Fruit fly (Drosophila melanogaster) whole organism, embryonic: ENCODE data around the gene Ir31a.

Experiments used
- Antp ChIP-seq: fragments of 200-800 bp; sonication (Bioruptor generic); optimal IDR thresholded peaks from 3 replicates; lab custom pipeline; 2016; ENCODE audit warnings: missing biosample characterization, missing genetic modification characterization
- Atf-2 ChIP-seq: fragments of 200-800 bp; sonication (Bioruptor generic); optimal IDR thresholded peaks from 2 replicates; lab custom pipeline; 2016; ENCODE audit warnings: missing biosample characterization, missing genetic modification characterization
- Bgb ChIP-seq: fragments of 200-800 bp; sonication (Bioruptor generic); IDR thresholded peaks from 2 replicates; pipeline ENCODE4 v1.3.6; 2022; ENCODE audit warnings: missing biosample characterization, missing genetic modification characterization; ENCODE audit not compliant: partially characterized antibody
- BtbVII ChIP-seq: fragments of 200-800 bp; sonication (Bioruptor generic); optimal IDR thresholded peaks from 3 replicates; lab custom pipeline; 2017; ENCODE audit warnings: missing biosample characterization, mild to moderate bottlenecking, missing genetic modification characterization
- CG10209 ChIP-seq: fragments of 200-800 bp; sonication (Bioruptor generic); optimal IDR thresholded peaks from 3 replicates; lab custom pipeline; 2017; ENCODE audit warnings: missing biosample characterization, mild to moderate bottlenecking, missing genetic modification characterization, missing genetic modification reagents
- CG13624 ChIP-seq: fragments of 200-800 bp; sonication (Bioruptor generic); optimal IDR thresholded peaks from 2 replicates; lab custom pipeline; 2016; ENCODE audit warnings: missing biosample characterization, missing genetic modification characterization
- CG15073 ChIP-seq: fragments of 200-800 bp; sonication (Bioruptor generic); optimal IDR thresholded peaks from 2 replicates; lab custom pipeline; 2016; ENCODE audit warnings: missing biosample characterization, missing genetic modification characterization
- CG15479 ChIP-seq: fragments of 200-800 bp; sonication (Bioruptor generic); optimal IDR thresholded peaks from 3 replicates; lab custom pipeline; 2019; ENCODE audit warnings: missing biosample characterization, mild to moderate bottlenecking, missing genetic modification characterization, moderate library complexity
- CG15601 ChIP-seq: fragments of 200-800 bp; sonication (Bioruptor generic); optimal IDR thresholded peaks from 3 replicates; lab custom pipeline; 2019; ENCODE audit warnings: missing biosample characterization, mild to moderate bottlenecking, missing genetic modification characterization, moderate library complexity
- CG15696 ChIP-seq: fragments of 200-800 bp; sonication (Bioruptor generic); optimal IDR thresholded peaks from 2 replicates; lab custom pipeline; 2019; ENCODE audit warnings: missing biosample characterization, mild to moderate bottlenecking, missing genetic modification characterization, moderate library complexity
- CG16813 ChIP-seq: fragments of 200-800 bp; sonication (Bioruptor generic); IDR thresholded peaks from 3 replicates; pipeline ENCODE4 v1.3.6; 2022; ENCODE audit warnings: missing biosample characterization, missing genetic modification characterization; ENCODE audit not compliant: partially characterized antibody
- CG18599 ChIP-seq: fragments of 200-800 bp; sonication (Bioruptor generic); optimal IDR thresholded peaks from 3 replicates; lab custom pipeline; 2017; ENCODE audit warnings: missing biosample characterization, missing genetic modification characterization, mild to moderate bottlenecking, moderate library complexity, missing genetic modification reagents
- CG2120 ChIP-seq: fragments of 200-800 bp; sonication (Bioruptor generic); optimal IDR thresholded peaks from 3 replicates; lab custom pipeline; 2016; ENCODE audit warnings: missing biosample characterization, missing genetic modification characterization
- CG30431 ChIP-seq: fragments of 200-800 bp; sonication (Bioruptor generic); optimal IDR thresholded peaks from 2 replicates; lab custom pipeline; 2017; ENCODE audit warnings: missing biosample characterization, missing genetic modification characterization
- CG34224 ChIP-seq: fragments of 200-800 bp; sonication (Bioruptor generic); IDR thresholded peaks from 3 replicates; pipeline ENCODE4 v1.3.6; 2022; ENCODE audit warnings: missing biosample characterization, missing genetic modification characterization; ENCODE audit not compliant: partially characterized antibody
- CG3995 ChIP-seq: fragments of 200-800 bp; sonication (Bioruptor generic); optimal IDR thresholded peaks from 3 replicates; lab custom pipeline; 2016; ENCODE audit warnings: missing biosample characterization, missing genetic modification characterization
- CG6765 ChIP-seq: fragments of 200-800 bp; sonication (Bioruptor generic); optimal IDR thresholded peaks from 3 replicates; lab custom pipeline; 2017; ENCODE audit warnings: missing biosample characterization, mild to moderate bottlenecking, missing genetic modification characterization
- CG7928 ChIP-seq: fragments of 200-800 bp; sonication (Bioruptor generic); optimal IDR thresholded peaks from 2 replicates; lab custom pipeline; 2017; ENCODE audit warnings: missing biosample characterization, mild to moderate bottlenecking, missing genetic modification characterization
- CG8281 ChIP-seq: fragments of 200-800 bp; sonication (Bioruptor generic); optimal IDR thresholded peaks from 2 replicates; lab custom pipeline; 2018; ENCODE audit warnings: missing biosample characterization, mild to moderate bottlenecking, missing genetic modification characterization, moderate library complexity
- CG8944 ChIP-seq: fragments of 200-800 bp; sonication (Bioruptor generic); optimal IDR thresholded peaks from 3 replicates; lab custom pipeline; 2016; ENCODE audit warnings: missing biosample characterization, missing genetic modification characterization
- CG9797 ChIP-seq: fragments of 200-800 bp; sonication (Bioruptor generic); optimal IDR thresholded peaks from 3 replicates; lab custom pipeline; 2018; ENCODE audit warnings: missing biosample characterization, mild to moderate bottlenecking, missing genetic modification characterization
- Chrac-16 ChIP-seq: fragments of 200-800 bp; sonication (Bioruptor generic); optimal IDR thresholded peaks from 3 replicates; lab custom pipeline; 2016; ENCODE audit warnings: missing biosample characterization, missing genetic modification characterization
- Med ChIP-seq: fragments of 200-800 bp; sonication (Bioruptor generic); peaks from one replicate; lab custom pipeline; 2016; ENCODE audit warnings: missing biosample characterization, missing genetic modification characterization, mild to moderate bottlenecking, inconsistent platforms, moderate library complexity
- NFAT ChIP-seq: fragments of 200-800 bp; sonication (Bioruptor generic); IDR thresholded peaks from 2 replicates; pipeline ENCODE4 v1.3.6; 2022; ENCODE audit warnings: missing biosample characterization, missing genetic modification characterization
- NK7.1 ChIP-seq: fragments of 200-800 bp; sonication (Bioruptor generic); optimal IDR thresholded peaks from 3 replicates; lab custom pipeline; 2016; ENCODE audit warnings: missing biosample characterization, missing genetic modification characterization
- NfI ChIP-seq: fragments of 200-800 bp; sonication (Bioruptor generic); optimal IDR thresholded peaks from 3 replicates; lab custom pipeline; 2018; ENCODE audit warnings: missing biosample characterization, mild to moderate bottlenecking, missing genetic modification characterization, moderate library complexity
- Optix ChIP-seq: fragments of 200-800 bp; sonication (Bioruptor generic); IDR thresholded peaks from 3 replicates; pipeline ENCODE4 v1.3.6; 2022; ENCODE audit warnings: missing biosample characterization, missing genetic modification characterization
- PHDP ChIP-seq: fragments of 200-800 bp; sonication (Bioruptor generic); optimal IDR thresholded peaks from 3 replicates; lab custom pipeline; 2018; ENCODE audit warnings: missing biosample characterization, mild to moderate bottlenecking, missing genetic modification characterization, moderate library complexity
- Ptx1 ChIP-seq: fragments of 200-800 bp; sonication (Bioruptor generic); IDR thresholded peaks from 2 replicates; pipeline ENCODE4 v1.3.6; 2022; ENCODE audit warnings: missing biosample characterization, missing genetic modification characterization
- Taf1 ChIP-seq: fragments of 200-800 bp; sonication (Bioruptor generic); IDR thresholded peaks from 2 replicates; pipeline ENCODE4 v1.3.6; 2022; ENCODE audit warnings: missing biosample characterization, missing genetic modification characterization
- ac ChIP-seq: fragments of 200-800 bp; sonication (Bioruptor generic); optimal IDR thresholded peaks from 3 replicates; lab custom pipeline; 2017; ENCODE audit warnings: missing biosample characterization, mild to moderate bottlenecking, missing genetic modification characterization
- fru ChIP-seq: fragments of >200 bp; optimal IDR thresholded peaks from 2 replicates; lab custom pipeline; 2017
- ftz-f1 ChIP-seq: fragments of 200-800 bp; sonication (Bioruptor generic); optimal IDR thresholded peaks from 2 replicates; lab custom pipeline; 2016; ENCODE audit warnings: missing biosample characterization, missing genetic modification characterization
- grau ChIP-seq: fragments of 200-800 bp; optimal IDR thresholded peaks from 3 replicates; lab custom pipeline; 2019; ENCODE audit warnings: missing biosample characterization, mild to moderate bottlenecking, missing genetic modification characterization, moderate library complexity
- hth ChIP-seq: fragments of >200 bp; optimal IDR thresholded peaks from 2 replicates; lab custom pipeline; 2017; ENCODE audit warnings: inconsistent platforms
- jigr1 ChIP-seq: fragments of 200-800 bp; sonication (Bioruptor generic); IDR thresholded peaks from 3 replicates; pipeline ENCODE4 v1.3.6; 2022; ENCODE audit warnings: missing biosample characterization, missing genetic modification characterization
- lab ChIP-seq: fragments of 200-800 bp; sonication (Bioruptor generic); optimal IDR thresholded peaks from 3 replicates; lab custom pipeline; 2017; ENCODE audit warnings: missing biosample characterization, missing genetic modification characterization, mild to moderate bottlenecking, moderate library complexity, missing genetic modification reagents
- lmd ChIP-seq: fragments of 200-800 bp; sonication (Bioruptor generic); IDR thresholded peaks from 2 replicates; pipeline ENCODE4 v1.3.6; 2022; ENCODE audit warnings: missing biosample characterization, missing genetic modification characterization
- nau ChIP-seq: fragments of 200-800 bp; sonication (Bioruptor generic); optimal IDR thresholded peaks from 3 replicates; lab custom pipeline; 2017; ENCODE audit warnings: missing biosample characterization, mild to moderate bottlenecking, missing genetic modification characterization, missing genetic modification reagents
- onecut ChIP-seq: fragments of 200-800 bp; sonication (Bioruptor generic); IDR thresholded peaks from 2 replicates; pipeline ENCODE4 v1.3.6; 2022; ENCODE audit warnings: missing biosample characterization, missing genetic modification characterization
- repo ChIP-seq: fragments of 200-800 bp; sonication (Bioruptor generic); optimal IDR thresholded peaks from 2 replicates; lab custom pipeline; 2016; ENCODE audit warnings: missing biosample characterization, missing genetic modification characterization
- ro ChIP-seq: fragments of 200-800 bp; sonication (Bioruptor generic); IDR thresholded peaks from 2 replicates; pipeline ENCODE4 v1.3.6; 2022; ENCODE audit warnings: missing biosample characterization, missing genetic modification characterization
- sc ChIP-seq, 3 experiments: fragments of >200 bp in 2 of 3; fragments of 200-800 bp in 1 of 3; sonication (Bioruptor generic) in 1 of 3; optimal IDR thresholded peaks; 2 replicates in 2 of 3; 3 replicates in 1 of 3; lab custom pipeline; 2017; ENCODE audit warnings: mild to moderate bottlenecking in 1 of 3, missing biosample characterization in 1 of 3, missing genetic modification characterization in 1 of 3, missing genetic modification reagents in 1 of 3
- scrt ChIP-seq: fragments of 200-800 bp; sonication (Bioruptor generic); optimal IDR thresholded peaks from 2 replicates; lab custom pipeline; 2018; ENCODE audit warnings: missing biosample characterization, mild to moderate bottlenecking, missing genetic modification characterization, moderate library complexity
- sima ChIP-seq: fragments of 200-800 bp; sonication (Bioruptor generic); optimal IDR thresholded peaks from 2 replicates; lab custom pipeline; 2016; ENCODE audit warnings: missing biosample characterization, missing genetic modification characterization
- sug ChIP-seq: fragments of 200-800 bp; optimal IDR thresholded peaks from 2 replicates; lab custom pipeline; 2019; ENCODE audit warnings: missing biosample characterization, mild to moderate bottlenecking, missing genetic modification characterization, moderate library complexity
- tll ChIP-seq, 2 experiments: fragments of 200-800 bp in 1 of 2; fragments of >200 bp in 1 of 2; sonication (Bioruptor generic) in 1 of 2; optimal IDR thresholded peaks; 2 replicates each; lab custom pipeline; 2017 to 2019; ENCODE audit warnings: missing biosample characterization in 2 of 2, missing genetic modification characterization in 2 of 2, mild to moderate bottlenecking in 1 of 2, moderate library complexity in 1 of 2
- tup ChIP-seq: fragments of 200-800 bp; sonication (Bioruptor generic); optimal IDR thresholded peaks from 2 replicates; lab custom pipeline; 2016; ENCODE audit warnings: missing biosample characterization, mild to moderate bottlenecking, missing genetic modification characterization, moderate library complexity

The Ir31a gene

DNA sequence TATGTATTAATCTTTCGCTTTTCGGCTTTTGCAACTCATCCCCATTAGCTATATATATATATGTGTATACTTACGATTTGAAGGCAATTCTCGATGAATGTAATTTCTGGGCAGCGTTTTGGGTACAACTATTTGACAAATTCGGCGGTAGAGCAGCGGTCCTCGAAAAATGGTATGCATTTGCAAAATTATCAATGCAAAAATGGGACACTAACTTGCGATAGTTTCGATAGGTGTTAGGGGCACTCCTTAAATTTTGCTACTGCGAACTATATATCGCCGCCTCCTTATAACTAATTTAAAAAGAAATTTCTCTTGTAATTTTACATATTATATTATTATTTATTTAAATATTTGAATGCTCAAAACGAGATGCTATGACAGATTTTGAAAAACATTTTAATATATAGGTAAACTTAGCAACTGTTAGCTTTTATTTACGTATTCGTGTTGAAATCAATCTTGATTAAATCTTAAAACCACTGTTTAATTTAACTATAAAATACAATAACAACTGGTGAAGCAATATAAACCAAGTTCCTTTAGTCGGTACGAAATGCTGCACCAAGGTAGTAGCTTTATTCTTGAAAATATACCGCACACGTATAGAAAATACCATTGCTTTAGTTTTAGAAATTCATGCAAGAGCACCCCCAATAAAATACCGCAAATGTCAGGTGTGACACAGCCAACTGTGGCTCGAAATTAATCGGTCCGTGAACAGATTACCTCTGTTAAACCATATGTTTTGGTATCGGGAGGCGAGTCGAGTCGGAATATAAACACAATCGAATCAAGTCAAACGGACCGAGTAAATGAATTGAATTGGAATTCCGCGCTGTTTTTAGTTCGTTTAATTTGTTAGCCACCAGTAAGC lies 8.1 kb downstream of the Ir31a start, which contains the start of the genes CG5355 and Klp31E (continued):
- peak; percentile 34 for TF ChIP-seq CG9797 (GFP tag; lab: Kevin White, UChicago)
- TF ChIP-seq lmd, result peak; percentile 52
- TF ChIP-seq Atf-2 (GFP tag; lab: Kevin White, UChicago), result peak; percentile 45
- TF ChIP-seq CG7928 (GFP tag; lab: Kevin White, UChicago), result no peak
- TF ChIP-seq NFAT (GFP tag; lab: Robert Waterston, UW), result peak; percentile 68; the same call in 1 of the 2 replicates
- no peak for TF ChIP-seq onecut (GFP tag; lab: Robert Waterston, UW)
- TF ChIP-seq Taf1, result no peak
- peak; percentile 66 for TF ChIP-seq Chrac-16
- TF ChIP-seq sug (tag; lab: Kevin White, UChicago), result peak; percentile 73
- no peak for TF ChIP-seq jigr1 (GFP tag; lab: Robert Waterston, UW)
- peak; percentile 79 for TF ChIP-seq grau
- TF ChIP-seq BtbVII (GFP tag; lab: Kevin White, UChicago), result peak; percentile 56
- TF ChIP-seq sima (GFP tag; lab: Kevin White, UChicago), result no peak
- no peak for TF ChIP-seq ro (GFP tag; lab: Robert Waterston, UW)
- peak; percentile 71 for TF ChIP-seq CG34224 (GFP tag; lab: Robert Waterston, UW)
- TF ChIP-seq Antp, result peak; percentile 40
- no peak for TF ChIP-seq Optix (GFP tag; lab: Robert Waterston, UW)
- peak; percentile 53 for TF ChIP-seq NfI (GFP tag; lab: Kevin White, UChicago)
- TF ChIP-seq tll (GFP tag; optimal IDR thresholded peaks at IDR 0.05; lab: Kevin White, UChicago), result no peak
- TF ChIP-seq ftz-f1 (GFP tag; lab: Kevin White, UChicago), result no peak
- peak; percentile 84 for TF ChIP-seq Med (GFP tag; lab: Kevin White, UChicago)
- TF ChIP-seq sc (optimal IDR thresholded peaks at IDR 0.05; lab: Kevin White, UChicago), result no peak
- TF ChIP-seq sc (GFP tag; optimal IDR thresholded peaks at IDR 0.05; lab: Kevin White, UChicago), result peak; percentile 67
- TF ChIP-seq fru, result no peak
- no peak for TF ChIP-seq lab (GFP tag; lab: Kevin White, UChicago)
- peak; percentile 56 for TF ChIP-seq PHDP (tag; lab: Kevin White, UChicago)
- TF ChIP-seq Ptx1, result peak; percentile 71
- TF ChIP-seq CG3995 (GFP tag; lab: Kevin White, UChicago), result peak; percentile 10
- no peak for TF ChIP-seq repo
- TF ChIP-seq CG2120 (GFP tag; lab: Kevin White, UChicago), result peak; percentile 72
- TF ChIP-seq tup (GFP tag; lab: Kevin White, UChicago), result no peak
- TF ChIP-seq CG18599, result no peak
- TF ChIP-seq scrt (GFP tag; lab: Kevin White, UChicago), result peak; percentile 63
- TF ChIP-seq CG6765, result peak; percentile 7
- TF ChIP-seq CG8944 (GFP tag; lab: Kevin White, UChicago), result peak; percentile 41
- TF ChIP-seq nau (GFP tag; lab: Kevin White, UChicago), result no peak
- TF ChIP-seq CG15696 (tag; lab: Kevin White, UChicago), result peak; percentile 70
- peak; percentile 71 for TF ChIP-seq CG10209 (GFP tag; lab: Kevin White, UChicago)
- TF ChIP-seq CG15479 (GFP tag; lab: Kevin White, UChicago), result no peak
- TF ChIP-seq NK7.1 (GFP tag; lab: Kevin White, UChicago), result peak; percentile 20
- no peak for TF ChIP-seq CG15073
- peak; percentile 63 for TF ChIP-seq Bgb (GFP tag; lab: Robert Waterston, UW)
- peak; percentile 73 for TF ChIP-seq CG15601
- no peak for TF ChIP-seq CG8281 (tag; lab: Kevin White, UChicago)
- TF ChIP-seq ac (GFP tag; lab: Kevin White, UChicago), result peak; percentile 15
- TF ChIP-seq CG13624 (GFP tag; lab: Kevin White, UChicago), result peak; percentile 52
- TF ChIP-seq CG30431 (GFP tag; lab: Kevin White, UChicago), result peak; percentile 26
- peak; percentile 68 for TF ChIP-seq CG16813 (GFP tag; lab: Robert Waterston, UW)
- TF ChIP-seq hth (lab: Kevin White, UChicago), result no peak
